Fruit fly (Drosophila melanogaster) whole organism, embryonic: ENCODE measurements around the gene CG9733.

Experiments
- ATbp ChIP-seq: fragments of 200-800 bp; sonication (Bioruptor generic); optimal IDR thresholded peaks from 2 replicates; lab custom pipeline; 2017; ENCODE audit warnings: missing biosample characterization, mild to moderate bottlenecking, missing genetic modification characterization, missing genetic modification reagents
- Ada2b ChIP-seq: fragments of 200-800 bp; sonication (Bioruptor generic); IDR thresholded peaks from 2 replicates; pipeline ENCODE4 v1.3.6; 2022; ENCODE audit warnings: missing biosample characterization, missing genetic modification characterization
- CG11093 ChIP-seq: fragments of 200-800 bp; sonication (Bioruptor generic); IDR thresholded peaks from 3 replicates; pipeline ENCODE4 v1.3.6; 2022; ENCODE audit warnings: missing biosample characterization, missing genetic modification characterization
- CG11695 ChIP-seq: fragments of 200-800 bp; sonication (Bioruptor generic); IDR thresholded peaks from 3 replicates; pipeline ENCODE4 v1.3.6; 2022; ENCODE audit warnings: missing biosample characterization, missing genetic modification characterization
- CG12071 ChIP-seq: fragments of 200-800 bp; sonication (Bioruptor generic); optimal IDR thresholded peaks from 3 replicates; lab custom pipeline; 2018; ENCODE audit warnings: missing biosample characterization, mild to moderate bottlenecking, missing genetic modification characterization
- CG13296 ChIP-seq: fragments of 200-800 bp; sonication (Bioruptor generic); optimal IDR thresholded peaks from 3 replicates; lab custom pipeline; 2018; ENCODE audit warnings: missing biosample characterization, mild to moderate bottlenecking, missing genetic modification characterization
- CG15269 ChIP-seq: fragments of 200-800 bp; sonication (Bioruptor generic); optimal IDR thresholded peaks from 2 replicates; lab custom pipeline; 2018; ENCODE audit warnings: missing biosample characterization, mild to moderate bottlenecking, missing genetic modification characterization, moderate library complexity
- CG15514 ChIP-seq: fragments of 200-800 bp; sonication (Bioruptor generic); optimal IDR thresholded peaks from 3 replicates; lab custom pipeline; 2017; ENCODE audit warnings: missing biosample characterization, missing genetic modification characterization, mild to moderate bottlenecking, moderate library complexity, missing genetic modification reagents
- CG1647 ChIP-seq: fragments of 200-800 bp; sonication (Bioruptor generic); optimal IDR thresholded peaks from 3 replicates; lab custom pipeline; 2016; ENCODE audit warnings: missing biosample characterization, missing genetic modification characterization
- CG18599 ChIP-seq: fragments of 200-800 bp; sonication (Bioruptor generic); optimal IDR thresholded peaks from 3 replicates; lab custom pipeline; 2017; ENCODE audit warnings: missing biosample characterization, missing genetic modification characterization, mild to moderate bottlenecking, moderate library complexity, missing genetic modification reagents
- CG18619 ChIP-seq: fragments of 200-800 bp; sonication (Bioruptor generic); optimal IDR thresholded peaks from 3 replicates; lab custom pipeline; 2017; ENCODE audit warnings: missing biosample characterization, mild to moderate bottlenecking, missing genetic modification characterization
- CG2678 ChIP-seq: fragments of 200-800 bp; sonication (Bioruptor generic); optimal IDR thresholded peaks from 3 replicates; lab custom pipeline; 2019; ENCODE audit warnings: missing biosample characterization, mild to moderate bottlenecking, missing genetic modification characterization, moderate library complexity
- CG2712 ChIP-seq: fragments of 200-800 bp; optimal IDR thresholded peaks from 3 replicates; lab custom pipeline; 2019; ENCODE audit warnings: missing biosample characterization, mild to moderate bottlenecking, missing genetic modification characterization, moderate library complexity
- CG31224 ChIP-seq: fragments of 200-800 bp; sonication (Bioruptor generic); IDR thresholded peaks from 2 replicates; pipeline ENCODE4 v1.3.6; 2022; ENCODE audit warnings: missing biosample characterization, missing genetic modification characterization
- CG3281 ChIP-seq: fragments of 200-800 bp; sonication (Bioruptor generic); optimal IDR thresholded peaks from 3 replicates; lab custom pipeline; 2017; ENCODE audit warnings: missing biosample characterization, mild to moderate bottlenecking, missing genetic modification characterization
- CG3847 ChIP-seq: fragments of 200-800 bp; sonication (Bioruptor generic); IDR thresholded peaks from 2 replicates; pipeline ENCODE4 v1.3.6; 2022; ENCODE audit warnings: missing biosample characterization, missing genetic modification characterization
- CG4328 ChIP-seq: fragments of 200-800 bp; sonication (Bioruptor generic); optimal IDR thresholded peaks from 3 replicates; lab custom pipeline; 2017; ENCODE audit warnings: missing biosample characterization, missing genetic modification reagents, missing genetic modification characterization
- CG4360 ChIP-seq: fragments of 200-800 bp; sonication (Bioruptor generic); IDR thresholded peaks from 2 replicates; pipeline ENCODE4 v1.3.6; 2022; ENCODE audit warnings: missing biosample characterization, missing genetic modification characterization
- CG4424 ChIP-seq: fragments of 200-800 bp; sonication (Bioruptor generic); optimal IDR thresholded peaks from 3 replicates; lab custom pipeline; 2016; ENCODE audit warnings: missing biosample characterization, missing genetic modification characterization
- CG6683 ChIP-seq: fragments of 200-800 bp; sonication (Bioruptor generic); optimal IDR thresholded peaks from 2 replicates; lab custom pipeline; 2017; ENCODE audit warnings: missing biosample characterization, mild to moderate bottlenecking, missing genetic modification characterization, missing genetic modification reagents
- CG6765 ChIP-seq: fragments of 200-800 bp; sonication (Bioruptor generic); optimal IDR thresholded peaks from 3 replicates; lab custom pipeline; 2017; ENCODE audit warnings: missing biosample characterization, mild to moderate bottlenecking, missing genetic modification characterization
- CG7271 ChIP-seq: fragments of 200-800 bp; sonication (Bioruptor generic); optimal IDR thresholded peaks from 2 replicates; lab custom pipeline; 2018; ENCODE audit warnings: missing biosample characterization, mild to moderate bottlenecking, missing genetic modification characterization, moderate library complexity
- CG8290 ChIP-seq, 3 experiments: fragments of 200-800 bp; sonication (Bioruptor generic); optimal IDR thresholded peaks; 2 replicates each; lab custom pipeline; 2016 to 2019; ENCODE audit warnings: missing biosample characterization in 3 of 3, missing genetic modification characterization in 3 of 3, mild to moderate bottlenecking in 2 of 3, moderate library complexity in 1 of 3
- CG9932 ChIP-seq: fragments of 200-800 bp; sonication (Bioruptor generic); IDR thresholded peaks from 2 replicates; pipeline ENCODE4 v1.3.6; 2022; ENCODE audit warnings: missing biosample characterization, missing genetic modification characterization
- Dad ChIP-seq: fragments of 200-800 bp; sonication (Bioruptor generic); optimal IDR thresholded peaks from 3 replicates; lab custom pipeline; 2016; ENCODE audit warnings: missing biosample characterization, missing genetic modification characterization
- E2f2 ChIP-seq: fragments of 200-800 bp; sonication (Bioruptor generic); IDR thresholded peaks from 2 replicates; pipeline ENCODE4 v1.3.6; 2022; ENCODE audit warnings: missing biosample characterization, missing genetic modification characterization
- Ets65A ChIP-seq: fragments of 200-800 bp; sonication (Bioruptor generic); peaks from one replicate; lab custom pipeline; 2016; ENCODE audit warnings: missing biosample characterization, missing genetic modification characterization
- Fer1 ChIP-seq: fragments of 200-800 bp; sonication (Bioruptor generic); optimal IDR thresholded peaks from 2 replicates; lab custom pipeline; 2017; ENCODE audit warnings: missing biosample characterization, mild to moderate bottlenecking, missing genetic modification characterization
- Fer3 ChIP-seq: fragments of 200-800 bp; sonication (Bioruptor generic); optimal IDR thresholded peaks from 2 replicates; lab custom pipeline; 2018; ENCODE audit warnings: missing biosample characterization, mild to moderate bottlenecking, missing genetic modification characterization, moderate library complexity
- Hmr ChIP-seq: fragments of 200-800 bp; sonication (Bioruptor generic); optimal IDR thresholded peaks from 3 replicates; lab custom pipeline; 2017; ENCODE audit warnings: mild to moderate bottlenecking, missing biosample characterization, missing genetic modification reagents, missing genetic modification characterization
- MTF-1 ChIP-seq: fragments of 200-800 bp; sonication (Bioruptor generic); optimal IDR thresholded peaks from 2 replicates; lab custom pipeline; 2018; ENCODE audit warnings: missing biosample characterization, mild to moderate bottlenecking, missing genetic modification characterization, borderline replicate concordance
- Med ChIP-seq: fragments of 200-800 bp; sonication (Bioruptor generic); peaks from one replicate; lab custom pipeline; 2016; ENCODE audit warnings: missing biosample characterization, missing genetic modification characterization, mild to moderate bottlenecking, inconsistent platforms, moderate library complexity
- PHDP ChIP-seq: fragments of 200-800 bp; sonication (Bioruptor generic); optimal IDR thresholded peaks from 3 replicates; lab custom pipeline; 2018; ENCODE audit warnings: missing biosample characterization, mild to moderate bottlenecking, missing genetic modification characterization, moderate library complexity
- Sry-δ ChIP-seq: fragments of 200-800 bp; sonication (Bioruptor generic); optimal IDR thresholded peaks from 2 replicates; lab custom pipeline; 2016; ENCODE audit warnings: missing biosample characterization, missing genetic modification characterization
- ara ChIP-seq: fragments of 200-800 bp; sonication (Bioruptor generic); IDR thresholded peaks from 2 replicates; pipeline ENCODE4 v1.3.6; 2022; ENCODE audit warnings: missing biosample characterization, missing genetic modification characterization
- corto ChIP-seq: fragments of 200-800 bp; sonication (Bioruptor generic); optimal IDR thresholded peaks from 2 replicates; lab custom pipeline; 2016; ENCODE audit warnings: missing biosample characterization, mild to moderate bottlenecking, missing genetic modification characterization, moderate library complexity
- da ChIP-seq: fragments of 200-800 bp; sonication (Bioruptor generic); optimal IDR thresholded peaks from 2 replicates; lab custom pipeline; 2016; ENCODE audit warnings: missing biosample characterization, missing genetic modification characterization
- dysf ChIP-seq: fragments of 200-800 bp; sonication (Bioruptor generic); IDR thresholded peaks from 3 replicates; pipeline ENCODE4 v1.3.6; 2022; ENCODE audit warnings: missing biosample characterization, missing genetic modification characterization
- ftz-f1 ChIP-seq: fragments of 200-800 bp; sonication (Bioruptor generic); optimal IDR thresholded peaks from 2 replicates; lab custom pipeline; 2016; ENCODE audit warnings: missing biosample characterization, missing genetic modification characterization
- jing ChIP-seq: fragments of 200-800 bp; sonication (Bioruptor generic); optimal IDR thresholded peaks from 2 replicates; lab custom pipeline; 2018; ENCODE audit warnings: missing biosample characterization, mild to moderate bottlenecking, missing genetic modification characterization
- lola ChIP-seq, 3 experiments: fragments of >200 bp in 2 of 3; fragments of 200-800 bp in 1 of 3; sonication (Bioruptor generic) in 1 of 3; optimal IDR thresholded peaks; 2 replicates each; lab custom pipeline; 2017 to 2019; ENCODE audit warnings: missing biosample characterization in 3 of 3, missing genetic modification characterization in 3 of 3, mild to moderate bottlenecking in 1 of 3, moderate library complexity in 1 of 3
- odd ChIP-seq: fragments of 200-800 bp; sonication (Bioruptor generic); optimal IDR thresholded peaks from 2 replicates; lab custom pipeline; 2017; ENCODE audit warnings: missing biosample characterization, mild to moderate bottlenecking, missing genetic modification characterization
- otp ChIP-seq: fragments of 200-800 bp; sonication (Bioruptor generic); IDR thresholded peaks from 3 replicates; pipeline ENCODE4, ENCODE4 v1.3.6; 2022; ENCODE audit warnings: missing biosample characterization, missing genetic modification characterization
- rib ChIP-seq: fragments of 200-800 bp; sonication (Bioruptor generic); IDR thresholded peaks from 2 replicates; pipeline ENCODE4 v1.3.6; 2022; ENCODE audit warnings: missing biosample characterization, missing genetic modification characterization
- salm ChIP-seq: fragments of 200-800 bp; sonication (Bioruptor generic); optimal IDR thresholded peaks from 2 replicates; lab custom pipeline; 2018; ENCODE audit warnings: missing biosample characterization, mild to moderate bottlenecking, missing genetic modification characterization
- schlank ChIP-seq: fragments of 200-800 bp; sonication (Bioruptor generic); optimal IDR thresholded peaks from 2 replicates; lab custom pipeline; 2018; ENCODE audit warnings: missing biosample characterization, mild to moderate bottlenecking, missing genetic modification characterization
- scrt ChIP-seq: fragments of 200-800 bp; sonication (Bioruptor generic); optimal IDR thresholded peaks from 2 replicates; lab custom pipeline; 2018; ENCODE audit warnings: missing biosample characterization, mild to moderate bottlenecking, missing genetic modification characterization, moderate library complexity
- slbo ChIP-seq: fragments of 200-800 bp; sonication (Bioruptor generic); IDR thresholded peaks from 2 replicates; pipeline ENCODE4 v1.3.6; 2022; ENCODE audit warnings: missing biosample characterization, missing genetic modification characterization
- tx ChIP-seq: fragments of 200-800 bp; sonication (Bioruptor generic); optimal IDR thresholded peaks from 2 replicates; lab custom pipeline; 2016; ENCODE audit warnings: missing biosample characterization, missing genetic modification characterization
- zfh2 ChIP-seq: fragments of 200-800 bp; sonication (Bioruptor generic); optimal IDR thresholded peaks from 2 replicates; lab custom pipeline; 2016; ENCODE audit warnings: missing biosample characterization, missing genetic modification characterization

CG9733 gene

DNA sequence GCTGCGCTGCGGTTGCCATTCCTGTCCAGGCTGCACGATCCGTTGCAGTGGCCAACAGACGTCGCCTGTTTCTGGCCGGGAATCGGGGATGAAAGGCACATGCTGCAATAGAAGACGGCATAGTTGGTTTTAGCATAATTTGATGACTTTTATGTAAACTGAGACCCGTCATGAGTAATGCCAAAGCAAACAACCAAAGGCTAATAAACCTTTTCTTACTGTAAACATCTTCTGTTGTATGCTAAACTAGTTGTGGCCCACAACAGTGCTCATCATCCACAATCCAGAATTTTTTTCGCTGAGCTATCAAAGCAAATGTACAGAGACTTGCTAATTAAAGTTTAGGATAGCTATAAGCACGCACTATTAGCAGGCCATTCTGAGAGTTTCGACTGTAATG is 47.7 kb downstream of the CG9733 start:
- TF ChIP-seq CG4328 (GFP tag; lab: Kevin White, UChicago) (peak; percentile 39), tx (GFP tag; lab: Kevin White, UChicago) (no peak), CG12071 (GFP tag; lab: Kevin White, UChicago) (peak; percentile 43), CG11093 (GFP tag; lab: Robert Waterston, UW) (no peak), CG6765 (peak; percentile 73), Fer1 (GFP tag; lab: Kevin White, UChicago) (peak; percentile 51), CG11695 (GFP tag; lab: Robert Waterston, UW) (no peak), CG13296 (GFP tag; lab: Kevin White, UChicago) (peak; percentile 64), CG7271 (tag; lab: Kevin White, UChicago) (no peak), ara (GFP tag; lab: Robert Waterston, UW) (no peak), Dad (GFP tag; lab: Kevin White, UChicago) (no peak), otp (GFP tag; lab: Robert Waterston, UW) (no peak), CG2678 (tag; lab: Kevin White, UChicago) (peak; percentile 67), CG15514 (GFP tag; lab: Kevin White, UChicago) (peak; percentile 48), CG18599 (GFP tag; lab: Kevin White, UChicago) (peak; percentile 80), CG18619 (peak; percentile 47), Hmr (GFP tag; lab: Kevin White, UChicago) (peak; percentile 79), CG4360 (GFP tag; lab: Robert Waterston, UW) (no peak), salm (tag; lab: Kevin White, UChicago) (no peak), odd (GFP tag; lab: Kevin White, UChicago) (peak; percentile 16), ATbp (GFP tag; lab: Kevin White, UChicago) (peak; percentile 46), MTF-1 (GFP tag; lab: Kevin White, UChicago) (peak; percentile 43), E2f2 (GFP tag; lab: Robert Waterston, UW) (0 out of 2 replicates have a peak, but pooled peaks have one; percentile 14), CG1647 (GFP tag; lab: Kevin White, UChicago) (peak; percentile 11), PHDP (tag; lab: Kevin White, UChicago) (peak; percentile 52), da (no peak), CG2712 (no peak), Ets65A (GFP tag; lab: Kevin White, UChicago) (peak; percentile 57), CG6683 (peak; percentile 15), CG31224 (GFP tag; lab: Robert Waterston, UW) (no peak), slbo (GFP tag; lab: Robert Waterston, UW) (0 out of 2 replicates have a peak, but pooled peaks have one; percentile 19), Sry-δ (GFP tag; lab: Kevin White, UChicago) (no peak), Ada2b (no peak), CG8290 (GFP tag; optimal IDR thresholded peaks at IDR 0.05; lab: Kevin White, UChicago) (no peak), CG8290 (tag; optimal IDR thresholded peaks at IDR 0.05; lab: Kevin White, UChicago) (peak in 1 of 2 experiments; percentile 65), rib (peak; percentile 36; the same call in 1 of the 2 replicates), CG9932 (GFP tag; lab: Robert Waterston, UW) (no peak; the same call in 1 of the 2 replicates), Med (GFP tag; lab: Kevin White, UChicago) (peak; percentile 89), CG4424 (no peak), zfh2 (no peak), CG3281 (GFP tag; lab: Kevin White, UChicago) (peak; percentile 71), Fer3 (tag; lab: Kevin White, UChicago) (peak; percentile 38), ftz-f1 (GFP tag; lab: Kevin White, UChicago) (no peak), jing (GFP tag; lab: Kevin White, UChicago) (no peak), lola (GFP tag; optimal IDR thresholded peaks at IDR 0.05; lab: Kevin White, UChicago) (no peak), CG3847 (GFP tag; lab: Robert Waterston, UW) (0 out of 2 replicates have a peak, but pooled peaks have one; percentile 8), dysf (GFP tag; lab: Robert Waterston, UW) (peak; percentile 12; the same call in 1 of the 3 replicates), CG15269 (peak; percentile 12), scrt (peak; percentile 20), corto (no peak), schlank (tag; lab: Kevin White, UChicago) (peak; percentile 49)
